Worm (Caenorhabditis elegans) whole organism, L4/young adult: ENCODE measurements around the gene best-22.

Experiments
- W03F9.2 ChIP-seq: fragments of 150-350 bp; optimal IDR thresholded peaks from 2 replicates; lab custom pipeline; 2014; ENCODE audit warnings: missing biosample characterization, missing genetic modification characterization
- dao-5 ChIP-seq: sonication (generic microtip); optimal IDR thresholded peaks from 2 replicates; lab custom pipeline; 2016; ENCODE audit warnings: missing genotype, missing genetic modification characterization, moderate library complexity, missing compliant biosample characterization
- him-1 ChIP-seq: sonication (generic microtip); optimal IDR thresholded peaks from 2 replicates; lab custom pipeline; 2016; ENCODE audit warnings: missing genotype, missing genetic modification reagents, missing genetic modification characterization, missing compliant biosample characterization

Gene best-22

ce11 chrIV:12340885-12341284 is 8.9 kb upstream of the best-22 start:
- no peak for TF ChIP-seq him-1 (tag; lab: Kevin White, UChicago)
- TF ChIP-seq W03F9.2 (tag; lab: Kevin White, UChicago) = no peak
- no peak for TF ChIP-seq dao-5 (tag; lab: Kevin White, UChicago)

ce11 chrIV:12350235-12350634 is 496 bp downstream of the best-22 start:
- TF ChIP-seq dao-5 (tag; lab: Kevin White, UChicago) (no peak), W03F9.2 (tag; lab: Kevin White, UChicago) (no peak), him-1 (tag; lab: Kevin White, UChicago) (no peak)

- no peak for TF ChIP-seq dao-5 (tag; lab: Kevin White, UChicago)
- TF ChIP-seq W03F9.2 (tag; lab: Kevin White, UChicago) = no peak
- no peak for TF ChIP-seq him-1 (tag; lab: Kevin White, UChicago)
Measured at ce11 chrIV:12359979-12360378, 10.2 kb downstream of the best-22 start.

ce11 chrIV:12360742-12361195 is 11.0 kb downstream of the best-22 start, which contains the start of gene sec-24.2:
Gene sec-24.2, minus strand, starts transcription at chrIV:12360792.
- TF ChIP-seq dao-5 (tag; lab: Kevin White, UChicago) (no peak), W03F9.2 (tag; lab: Kevin White, UChicago) (no peak), him-1 (tag; lab: Kevin White, UChicago) (no peak)

- TF ChIP-seq him-1 (tag; lab: Kevin White, UChicago) = no peak
- no peak for TF ChIP-seq dao-5 (tag; lab: Kevin White, UChicago)
- TF ChIP-seq W03F9.2 (tag; lab: Kevin White, UChicago) = no peak
Measured at ce11 chrIV:12361392-12362092, 11.8 kb downstream of the best-22 start, which contains the start of the genes ccr-4 and ZC518.8. Gene ccr-4, plus strand, starts transcription at chrIV:12361542. Gene ZC518.8, minus strand, starts transcription at chrIV:12361908.

ce11 chrIV:12364964-12365363 is 15.2 kb downstream of the best-22 start:
- no peak for TF ChIP-seq him-1 (tag; lab: Kevin White, UChicago)
- no peak for TF ChIP-seq W03F9.2 (tag; lab: Kevin White, UChicago)
- no peak for TF ChIP-seq dao-5 (tag; lab: Kevin White, UChicago)

- no peak for TF ChIP-seq him-1 (tag; lab: Kevin White, UChicago)
- TF ChIP-seq dao-5 (tag; lab: Kevin White, UChicago) = no peak
- TF ChIP-seq W03F9.2 (tag; lab: Kevin White, UChicago) = no peak
Measured at ce11 chrIV:12366571-12366970, 16.8 kb downstream of the best-22 start.

- no peak for TF ChIP-seq dao-5 (tag; lab: Kevin White, UChicago)
- no peak for TF ChIP-seq him-1 (tag; lab: Kevin White, UChicago)
- no peak for TF ChIP-seq W03F9.2 (tag; lab: Kevin White, UChicago)
Measured at ce11 chrIV:12371340-12371739, 21.6 kb downstream of the best-22 start.

ce11 chrIV:12371879-12372278 is 22.1 kb downstream of the best-22 start, which contains the start of gene wdr-46:
Gene wdr-46, plus strand, starts transcription at chrIV:12372253.
- TF ChIP-seq W03F9.2 (tag; lab: Kevin White, UChicago) = peak; percentile 86
- no peak for TF ChIP-seq dao-5 (tag; lab: Kevin White, UChicago)
- TF ChIP-seq him-1 (tag; lab: Kevin White, UChicago) = peak; percentile 70

ce11 chrIV:12376021-12376420 is 26.3 kb downstream of the best-22 start, which contains the start of gene atz-1:
Gene atz-1, minus strand, starts transcription at chrIV:12376121.
- TF ChIP-seq W03F9.2 (tag; lab: Kevin White, UChicago) (no peak), dao-5 (tag; lab: Kevin White, UChicago) (no peak), him-1 (tag; lab: Kevin White, UChicago) (no peak)

ce11 chrIV:12378919-12379318 is 29.2 kb downstream of the best-22 start:
- TF ChIP-seq W03F9.2 (tag; lab: Kevin White, UChicago) (no peak), him-1 (tag; lab: Kevin White, UChicago) (no peak), dao-5 (tag; lab: Kevin White, UChicago) (no peak)

- TF ChIP-seq him-1 (tag; lab: Kevin White, UChicago) (no peak), dao-5 (tag; lab: Kevin White, UChicago) (no peak), W03F9.2 (tag; lab: Kevin White, UChicago) (no peak)
Measured at ce11 chrIV:12379784-12380183, 30.0 kb downstream of the best-22 start, which contains the start of gene thn-1. Gene thn-1, plus strand, starts transcription at chrIV:12380084.

- TF ChIP-seq him-1 (tag; lab: Kevin White, UChicago) = no peak
- TF ChIP-seq dao-5 (tag; lab: Kevin White, UChicago) = no peak
- TF ChIP-seq W03F9.2 (tag; lab: Kevin White, UChicago) = no peak
Measured at ce11 chrIV:12382864-12383263, 33.1 kb downstream of the best-22 start, which contains the start of gene thn-2. Gene thn-2, plus strand, starts transcription at chrIV:12383170.
